Fruit fly (Drosophila melanogaster): ENCODE data around the gene Galt.
A peak's percentile ranks its signal among the peaks of the same experiment; 100 is the strongest.

The Galt gene

dm6 chr2L:6648163-6648628 lies 19.6 kb downstream of the Galt start (continued):
- peak; percentile 88 for TF ChIP-seq spab (GFP tag; optimal IDR thresholded peaks at IDR 0.05)
- TF ChIP-seq Smox (GFP tag; optimal IDR thresholded peaks at IDR 0.05), result no peak
- peak; percentile 91 for TF ChIP-seq fd59A (GFP tag; optimal IDR thresholded peaks at IDR 0.05)
- peak; percentile 98 for TF ChIP-seq CG32006 (GFP tag; optimal IDR thresholded peaks at IDR 0.05)
- TF ChIP-seq CG31627 (GFP tag; optimal IDR thresholded peaks at IDR 0.05), result peak; percentile 94
- peak; percentile 95 for TF ChIP-seq Eip75B (GFP tag; optimal IDR thresholded peaks at IDR 0.05)
- peak; percentile 94 for TF ChIP-seq CG3919 (GFP tag; optimal IDR thresholded peaks at IDR 0.05)
- TF ChIP-seq CG11294 (GFP tag; IDR thresholded peaks at IDR 0.05), result peak; percentile 91
- TF ChIP-seq Lpt (GFP tag; optimal IDR thresholded peaks at IDR 0.05), result peak; percentile 94
- TF ChIP-seq lz (GFP tag; optimal IDR thresholded peaks at IDR 0.05), result peak; percentile 95
- TF ChIP-seq Ets96B (tag; optimal IDR thresholded peaks at IDR 0.05), result peak; percentile 93
- TF ChIP-seq Sox14 (GFP tag; optimal IDR thresholded peaks at IDR 0.05), result peak; percentile 96
- peak; percentile 86 for TF ChIP-seq dsx (GFP tag; optimal IDR thresholded peaks at IDR 0.05; ENCODE audit: poor library complexity, severe bottlenecking)
- TF ChIP-seq CG16779 (tag; optimal IDR thresholded peaks at IDR 0.05), result peak; percentile 88
- TF ChIP-seq Hr4 (GFP tag; optimal IDR thresholded peaks at IDR 0.05), result peak; percentile 98
- peak; percentile 92 for TF ChIP-seq CG10669 (GFP tag; optimal IDR thresholded peaks at IDR 0.05)
- peak; percentile 92 for TF ChIP-seq CG34406 (GFP tag; optimal IDR thresholded peaks at IDR 0.05)
- peak; percentile 95 for TF ChIP-seq Gug (GFP tag; IDR thresholded peaks at IDR 0.05)
- TF ChIP-seq CG6163 (GFP tag; IDR thresholded peaks at IDR 0.05), result peak; percentile 93
- peak; percentile 97 for TF ChIP-seq CG10631 (GFP tag; optimal IDR thresholded peaks at IDR 0.05)

DNA sequence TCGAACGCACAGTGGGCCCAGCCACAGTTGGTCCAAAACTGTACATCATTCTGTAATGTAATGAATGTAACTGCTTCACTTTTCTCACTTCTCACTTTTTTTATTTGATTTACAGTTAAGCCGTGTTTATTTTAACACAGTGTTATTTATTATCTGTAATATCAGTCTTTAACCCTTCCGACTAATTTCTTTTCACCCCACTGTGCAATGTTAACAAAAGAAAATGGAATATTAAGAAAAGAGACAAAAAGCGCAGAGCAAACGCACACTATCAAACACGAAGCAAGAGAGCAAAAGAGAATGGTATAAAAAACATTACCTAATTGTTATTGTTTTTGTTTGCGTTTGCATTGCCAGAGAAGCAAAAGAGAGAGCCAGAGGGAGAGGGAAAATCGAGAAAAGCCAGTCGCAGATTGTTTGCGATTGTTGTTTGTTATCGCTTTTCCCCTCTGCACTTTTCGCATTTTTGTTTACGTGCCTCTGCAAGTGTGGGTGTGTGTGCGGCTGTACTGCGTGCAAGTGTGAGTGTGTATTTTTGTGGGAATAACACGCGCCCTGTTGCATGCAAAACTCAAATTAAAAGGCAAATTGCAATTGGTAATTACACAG lies 20.6 kb downstream of the Galt start:
- peak; percentile 98 for TF ChIP-seq CG15336 (GFP tag; IDR thresholded peaks at IDR 0.05)
- peak; percentile 92 for TF ChIP-seq CG8632 (GFP tag; optimal IDR thresholded peaks at IDR 0.05)
- TF ChIP-seq CG6792 (GFP tag; optimal IDR thresholded peaks at IDR 0.05), result peak; percentile 91
- TF ChIP-seq Ets96B (tag; optimal IDR thresholded peaks at IDR 0.05), result peak; percentile 89
- peak; percentile 92 for TF ChIP-seq Ets21C (GFP tag; optimal IDR thresholded peaks at IDR 0.05)
- peak; percentile 98 for TF ChIP-seq net (GFP tag; optimal IDR thresholded peaks at IDR 0.05)
- TF ChIP-seq Hr4 (GFP tag; optimal IDR thresholded peaks at IDR 0.05), result peak; percentile 99
- TF ChIP-seq vri (GFP tag; optimal IDR thresholded peaks at IDR 0.05), result peak; percentile 98
- TF ChIP-seq CG31627 (GFP tag; optimal IDR thresholded peaks at IDR 0.05), result peak; percentile 96
- peak; percentile 96 for TF ChIP-seq CG11294 (GFP tag; IDR thresholded peaks at IDR 0.05)
- peak; percentile 77 for TF ChIP-seq CG11902 (GFP tag; optimal IDR thresholded peaks at IDR 0.05)
- TF ChIP-seq esn (GFP tag; optimal IDR thresholded peaks at IDR 0.05), result peak; percentile 97
- peak; percentile 90 for TF ChIP-seq CG1621 (tag; optimal IDR thresholded peaks at IDR 0.05)
- peak; percentile 80 for TF ChIP-seq CG9139 (GFP tag; optimal IDR thresholded peaks at IDR 0.05)
- peak; percentile 99 for TF ChIP-seq CG6276 (GFP tag; optimal IDR thresholded peaks at IDR 0.05)
- TF ChIP-seq CG3919 (GFP tag; optimal IDR thresholded peaks at IDR 0.05), result peak; percentile 94
- peak; percentile 94 for TF ChIP-seq CG34406 (GFP tag; optimal IDR thresholded peaks at IDR 0.05)
- peak; percentile 89 for TF ChIP-seq CG10669 (GFP tag; optimal IDR thresholded peaks at IDR 0.05)
- peak; percentile 91 for TF ChIP-seq CG11762 (GFP tag; optimal IDR thresholded peaks at IDR 0.05; ENCODE audit: insufficient read depth)
- peak; percentile 92 for TF ChIP-seq cyc (GFP tag; optimal IDR thresholded peaks at IDR 0.05)
- TF ChIP-seq Hr38 (GFP tag; optimal IDR thresholded peaks at IDR 0.05), result peak; percentile 89
- peak; percentile 97 for TF ChIP-seq Hr39 (GFP tag; optimal IDR thresholded peaks at IDR 0.05)
- peak; percentile 83 to 97 for TF ChIP-seq salr (GFP tag; optimal IDR thresholded peaks at IDR 0.05)
- TF ChIP-seq Eip93F (GFP tag; optimal IDR thresholded peaks at IDR 0.05), result peak; percentile 56
- peak; percentile 94 for TF ChIP-seq Gug (GFP tag; IDR thresholded peaks at IDR 0.05)
- TF ChIP-seq Sox14 (GFP tag; optimal IDR thresholded peaks at IDR 0.05), result peak; percentile 97
- peak; percentile 95 for TF ChIP-seq Met (GFP tag; optimal IDR thresholded peaks at IDR 0.05)
- TF ChIP-seq CG4318 (GFP tag; optimal IDR thresholded peaks at IDR 0.05), result peak; percentile 96
- TF ChIP-seq Sox102F (GFP tag; optimal IDR thresholded peaks at IDR 0.05), result peak; percentile 97
- TF ChIP-seq CG6854 (GFP tag; optimal IDR thresholded peaks at IDR 0.05), result peak; percentile 76
- TF ChIP-seq CG16779 (tag; optimal IDR thresholded peaks at IDR 0.05), result peak; percentile 90
- peak; percentile 94 for TF ChIP-seq fkh (GFP tag; optimal IDR thresholded peaks at IDR 0.05)
- TF ChIP-seq CG10631 (GFP tag; optimal IDR thresholded peaks at IDR 0.05), result peak; percentile 91
- peak; percentile 93 for TF ChIP-seq fd85E (GFP tag; optimal IDR thresholded peaks at IDR 0.05)
- peak; percentile 98 for TF ChIP-seq CG32006 (GFP tag; optimal IDR thresholded peaks at IDR 0.05)
- TF ChIP-seq Eip78C (GFP tag), result peak; percentile 98
- TF ChIP-seq svp (GFP tag), result peak; percentile 98
- TF ChIP-seq spab (GFP tag; optimal IDR thresholded peaks at IDR 0.05), result peak; percentile 86
- peak; percentile 84 for TF ChIP-seq CG8319 (GFP tag; optimal IDR thresholded peaks at IDR 0.05)
- TF ChIP-seq OdsH (GFP tag; optimal IDR thresholded peaks at IDR 0.05), result peak; percentile 96

Data from whole organism, prepupa.